Fruit fly (Drosophila melanogaster) Kc167 (cell line): Measurements from ENCODE around the gene Skel.

Source experiments
- Myc ChIP-seq: fragments of >200 bp; optimal IDR thresholded peaks from 2 replicates; lab custom pipeline; 2017; ENCODE audit warnings: missing external identifiers
- h ChIP-seq: fragments of >200 bp; optimal IDR thresholded peaks from 3 replicates; lab custom pipeline; 2018; ENCODE audit warnings: missing external identifiers
- insv ChIP-seq: fragments of >200 bp; optimal IDR thresholded peaks from 3 replicates; lab custom pipeline; 2018; ENCODE audit warnings: missing external identifiers

DNA sequence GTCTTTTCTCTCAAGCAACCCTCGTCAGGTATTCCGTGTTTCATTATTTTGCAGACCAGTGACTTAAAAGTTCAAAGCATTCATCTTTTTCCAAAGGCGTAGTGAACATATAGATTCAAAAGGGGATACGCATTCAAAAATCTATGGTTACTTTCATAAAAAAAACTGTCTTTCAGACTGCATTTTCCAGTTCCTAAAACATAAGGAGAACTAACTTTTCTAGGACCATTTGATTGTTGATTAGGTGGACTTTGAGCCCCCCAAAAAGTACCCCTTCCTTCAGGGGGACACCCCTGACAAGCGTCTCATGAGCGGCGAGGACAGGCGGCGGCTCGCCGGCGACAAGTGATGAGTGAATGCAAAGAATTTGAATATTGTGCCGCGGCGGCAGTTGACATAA is 13.2 kb upstream of the Skel start:
- TF ChIP-seq Myc (lab: Kevin White, UChicago) (no peak), insv (lab: Kevin White, UChicago) (no peak), h (lab: Kevin White, UChicago) (no peak)
